Worm (Caenorhabditis elegans) whole organism, young adult: Measurements from ENCODE around the gene nspb-5.

Source experiments
- D2030.7 ChIP-seq: fragments of 200-800 bp; sonication (Bioruptor generic); IDR thresholded peaks from 2 replicates; pipeline ENCODE4 v1.3.6; 2022; ENCODE audit warnings: missing genetic modification reagents, missing genetic modification characterization, missing compliant biosample characterization
- F49E8.2 ChIP-seq: sonication (generic microtip); optimal IDR thresholded peaks from 3 replicates; lab custom pipeline; 2017; ENCODE audit warnings: missing genetic modification characterization, mild to moderate bottlenecking, missing compliant biosample characterization, antibody characterized with exemption, moderate library complexity; ENCODE audit not compliant: insufficient read depth
- atf-7 ChIP-seq: sonication (generic microtip); optimal IDR thresholded peaks from 2 replicates; lab custom pipeline; 2017; ENCODE audit warnings: mild to moderate bottlenecking, missing genetic modification characterization, missing compliant biosample characterization
- ccch-3 ChIP-seq: fragments of 200-800 bp; sonication (Bioruptor generic); optimal IDR thresholded peaks from 2 replicates; lab custom pipeline; 2018; ENCODE audit warnings: mild to moderate bottlenecking, missing genetic modification characterization, missing compliant biosample characterization
- fkh-3 ChIP-seq: sonication (generic microtip); optimal IDR thresholded peaks from 2 replicates; lab custom pipeline; 2016; ENCODE audit warnings: mild to moderate bottlenecking, missing genetic modification characterization, missing compliant biosample characterization
- hmg-1.2 ChIP-seq: fragments of 200-800 bp; sonication (Bioruptor generic); IDR thresholded peaks from 2 replicates; pipeline ENCODE4 v1.3.6; 2022; ENCODE audit warnings: missing genetic modification reagents, missing genetic modification characterization, missing compliant biosample characterization
- tlf-1 ChIP-seq: fragments of 200-800 bp; sonication (Bioruptor generic); optimal IDR thresholded peaks from 2 replicates; lab custom pipeline; 2018; ENCODE audit warnings: mild to moderate bottlenecking, missing genetic modification characterization, missing compliant biosample characterization
- ztf-28 ChIP-seq: fragments of 200-800 bp; sonication (Bioruptor generic); IDR thresholded peaks from 2 replicates; pipeline ENCODE4 v1.3.6; 2022; ENCODE audit warnings: missing genetic modification reagents, missing genetic modification characterization, missing compliant biosample characterization

nspb-5 gene

DNA sequence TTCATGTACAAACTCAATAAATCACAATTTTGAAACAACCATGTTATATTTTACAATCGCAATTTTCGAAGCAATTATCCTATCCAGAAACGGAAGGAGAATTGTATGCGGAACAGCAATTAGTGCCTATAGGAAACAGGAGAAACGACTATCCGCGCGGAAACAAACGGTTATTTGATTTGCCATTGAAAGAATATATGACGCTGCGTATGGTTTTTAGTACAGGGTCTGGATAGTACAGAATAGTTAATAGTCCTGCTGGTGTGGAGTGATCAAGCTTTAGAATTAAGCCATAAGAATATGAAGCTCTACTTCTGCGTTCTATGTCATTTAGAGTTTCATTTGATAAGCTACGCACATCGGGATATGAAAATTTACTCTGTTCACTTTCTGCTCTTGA is 48.1 kb downstream of the nspb-5 start:
- TF ChIP-seq ccch-3 (GFP tag; lab: Kevin White, UChicago) (no peak), F49E8.2 (no peak), atf-7 (tag; lab: Kevin White, UChicago) (no peak)

DNA sequence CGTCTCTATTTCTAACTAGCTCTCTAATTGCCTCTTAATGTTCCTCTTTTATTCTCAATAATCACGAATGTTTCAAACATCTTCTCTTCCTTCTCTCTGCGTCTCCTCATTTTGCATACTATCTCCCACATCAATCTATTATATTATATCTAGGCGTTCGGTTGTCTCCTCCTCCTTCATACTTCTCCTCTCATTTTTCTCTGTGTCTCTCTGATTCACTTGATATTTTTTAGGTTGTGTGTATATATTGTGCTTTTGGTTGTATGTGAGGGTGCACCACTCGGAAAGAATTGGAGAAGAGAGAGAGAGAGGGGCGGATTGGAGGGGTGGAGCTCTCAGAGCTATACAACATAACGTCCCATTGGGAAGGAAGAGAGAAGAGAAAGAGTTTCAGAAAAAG is 49.8 kb downstream of the nspb-5 start:
- TF ChIP-seq D2030.7 (GFP tag; lab: Robert Waterston, UW), result no peak
- TF ChIP-seq fkh-3 (tag; lab: Kevin White, UChicago), result no peak
- TF ChIP-seq tlf-1, result no peak
- TF ChIP-seq hmg-1.2, result peak; percentile 77
- no peak for TF ChIP-seq ztf-28 (GFP tag; lab: Robert Waterston, UW)
- TF ChIP-seq, all 124 proteins: peak for 1
